Worm (Caenorhabditis elegans) whole organism, L1 larva: Measurements from ENCODE around the gene fil-1.
A peak's percentile ranks its signal among the peaks of the same experiment; 100 is the strongest.

Experiments
- F16B12.6 ChIP-seq: fragments of 150-350 bp; optimal IDR thresholded peaks from 2 replicates; lab custom pipeline; 2014; ENCODE audit warnings: missing biosample characterization, missing genetic modification characterization
- aly-2 ChIP-seq: fragments of 150-350 bp; optimal IDR thresholded peaks from 2 replicates; lab custom pipeline; 2014; ENCODE audit warnings: missing biosample characterization, missing genetic modification characterization
- blmp-1 ChIP-seq: fragments of 150-350 bp; optimal IDR thresholded peaks from 2 replicates; lab custom pipeline; 2014; ENCODE audit warnings: missing biosample characterization, missing genetic modification characterization
- ceh-8 ChIP-seq: fragments of 200-800 bp; sonication (Bioruptor generic); optimal IDR thresholded peaks from 2 replicates; lab custom pipeline; 2018; ENCODE audit warnings: mild to moderate bottlenecking, missing genetic modification characterization, moderate library complexity, missing compliant biosample characterization
- ceh-82 ChIP-seq, 3 experiments: fragments of 150-350 bp in 1 of 3; sonication (generic microtip) in 2 of 3; optimal IDR thresholded peaks; 2 replicates each; lab custom pipeline; 2014 to 2017; ENCODE audit warnings: missing biosample characterization in 3 of 3, missing genetic modification characterization in 3 of 3
- efl-1 ChIP-seq, 4 experiments: fragments of 150-350 bp; optimal IDR thresholded peaks in 3 of 4; peaks in 1 of 4; 1 replicate in 1 of 4; 2 replicates in 3 of 4; lab custom pipeline; 2014; ENCODE audit warnings: missing biosample characterization in 2 of 4, missing genetic modification characterization in 2 of 4, missing genetic modification reagents in 2 of 4
- egl-13 ChIP-seq: sonication (generic microtip); optimal IDR thresholded peaks from 2 replicates; lab custom pipeline; 2016; ENCODE audit warnings: missing genotype, missing genetic modification reagents, missing genetic modification characterization, missing compliant biosample characterization
- elt-3 ChIP-seq, 6 experiments: fragments of 150-350 bp in 1 of 6; sonication (generic microtip); optimal IDR thresholded peaks; 2 replicates each; lab custom pipeline; 2017 to 2018; ENCODE audit warnings: missing biosample characterization in 6 of 6, missing genetic modification characterization in 6 of 6, inconsistent platforms in 1 of 6
- fos-1 ChIP-seq: fragments of 150-350 bp; optimal IDR thresholded peaks from 2 replicates; lab custom pipeline; 2014; ENCODE audit warnings: missing biosample characterization, missing genetic modification characterization
- grh-1 ChIP-seq: fragments of 200-800 bp; sonication (Bioruptor generic); IDR thresholded peaks from 2 replicates; pipeline ENCODE4 v1.3.6; 2022; ENCODE audit warnings: missing genetic modification reagents, missing genetic modification characterization, missing compliant biosample characterization
- isw-1 ChIP-seq: fragments of 200-800 bp; sonication (Bioruptor generic); IDR thresholded peaks from 2 replicates; pipeline ENCODE4 v1.3.6; 2022; ENCODE audit warnings: missing genetic modification characterization, missing compliant biosample characterization
- lin-13 ChIP-seq: fragments of 150-350 bp; optimal IDR thresholded peaks from 2 replicates; lab custom pipeline; 2014; ENCODE audit warnings: missing biosample characterization, missing genetic modification reagents, missing genetic modification characterization
- lin-14 ChIP-seq: fragments of 200-800 bp; sonication (Bioruptor generic); optimal IDR thresholded peaks from 2 replicates; lab custom pipeline; 2018; ENCODE audit warnings: mild to moderate bottlenecking, missing genetic modification characterization, moderate library complexity, missing compliant biosample characterization
- lin-35 ChIP-seq, 2 experiments: fragments of 150-350 bp; optimal IDR thresholded peaks; 2 replicates each; lab custom pipeline; 2014; ENCODE audit warnings: missing biosample characterization in 2 of 2, missing genetic modification characterization in 2 of 2, missing genetic modification reagents in 2 of 2
- lin-39 ChIP-seq: fragments of 150-350 bp; optimal IDR thresholded peaks from 2 replicates; lab custom pipeline; 2014; ENCODE audit warnings: missing biosample characterization, missing genetic modification reagents, missing genetic modification characterization
- lir-3 ChIP-seq: sonication (generic microtip); optimal IDR thresholded peaks from 2 replicates; lab custom pipeline; 2016; ENCODE audit warnings: mild to moderate bottlenecking, missing genetic modification characterization, moderate library complexity, missing compliant biosample characterization; ENCODE audit not compliant: poor library complexity
- lsy-2 ChIP-seq, 2 experiments: fragments of 150-350 bp; optimal IDR thresholded peaks; 2 replicates each; lab custom pipeline; 2014; ENCODE audit warnings: missing biosample characterization in 2 of 2, missing genetic modification characterization in 2 of 2
- mef-2 ChIP-seq: fragments of 150-350 bp; optimal IDR thresholded peaks from 2 replicates; lab custom pipeline; 2014; ENCODE audit warnings: missing biosample characterization, missing genetic modification characterization
- mep-1 ChIP-seq: fragments of 150-350 bp; optimal IDR thresholded peaks from 2 replicates; lab custom pipeline; 2014; ENCODE audit warnings: missing biosample characterization, missing genetic modification characterization
- nhr-12 ChIP-seq: sonication (generic microtip); optimal IDR thresholded peaks from 2 replicates; lab custom pipeline; 2017; ENCODE audit warnings: missing biosample characterization, missing genetic modification characterization
- nhr-20 ChIP-seq: sonication (generic microtip); optimal IDR thresholded peaks from 2 replicates; lab custom pipeline; 2016; ENCODE audit warnings: mild to moderate bottlenecking, missing genetic modification characterization, missing compliant biosample characterization
- nhr-71 ChIP-seq: sonication (generic microtip); optimal IDR thresholded peaks from 2 replicates; lab custom pipeline; 2016; ENCODE audit warnings: mild to moderate bottlenecking, missing genetic modification characterization, moderate library complexity, missing compliant biosample characterization
- nhr-85 ChIP-seq: sonication (generic microtip); peaks from one replicate; lab custom pipeline; 2016; ENCODE audit warnings: missing genetic modification characterization, inconsistent platforms, missing compliant biosample characterization
- nhr-90 ChIP-seq: sonication (generic microtip); optimal IDR thresholded peaks from 2 replicates; lab custom pipeline; 2016; ENCODE audit warnings: mild to moderate bottlenecking, missing genetic modification characterization, missing compliant biosample characterization; ENCODE audit not compliant: poor library complexity
- pqm-1 ChIP-seq: sonication (generic microtip); optimal IDR thresholded peaks from 3 replicates; lab custom pipeline; 2017; ENCODE audit warnings: missing biosample characterization, missing genetic modification characterization
- rnt-1 ChIP-seq: sonication (generic microtip); optimal IDR thresholded peaks from 2 replicates; lab custom pipeline; 2016; ENCODE audit warnings: mild to moderate bottlenecking, missing genetic modification characterization, moderate library complexity, missing compliant biosample characterization
- skn-1 ChIP-seq: fragments of 150-350 bp; optimal IDR thresholded peaks from 2 replicates; lab custom pipeline; 2014; ENCODE audit warnings: missing biosample characterization, missing genetic modification characterization
- snu-23 ChIP-seq: sonication (generic microtip); optimal IDR thresholded peaks from 2 replicates; lab custom pipeline; 2016; ENCODE audit warnings: missing genetic modification characterization, missing compliant biosample characterization
- sox-4 ChIP-seq: sonication (generic microtip); optimal IDR thresholded peaks from 2 replicates; lab custom pipeline; 2016; ENCODE audit warnings: missing genetic modification characterization, missing compliant biosample characterization
- tbx-2 ChIP-seq: sonication (generic microtip); optimal IDR thresholded peaks from 2 replicates; lab custom pipeline; 2016; ENCODE audit warnings: missing genetic modification characterization, missing compliant biosample characterization
- tlp-1 ChIP-seq: fragments of 150-350 bp; optimal IDR thresholded peaks from 2 replicates; lab custom pipeline; 2014; ENCODE audit warnings: missing biosample characterization, missing genetic modification characterization
- zag-1 ChIP-seq: fragments of 150-350 bp; optimal IDR thresholded peaks from 2 replicates; lab custom pipeline; 2014; ENCODE audit warnings: missing biosample characterization, missing genetic modification characterization
- ztf-11 ChIP-seq, 2 experiments: sonication (generic microtip); optimal IDR thresholded peaks; 2 replicates each; lab custom pipeline; 2016 to 2017; ENCODE audit warnings: missing genetic modification characterization in 2 of 2, missing biosample characterization in 1 of 2, missing compliant biosample characterization in 1 of 2
- ztf-4 ChIP-seq: fragments of 150-350 bp; optimal IDR thresholded peaks from 2 replicates; lab custom pipeline; 2014; ENCODE audit warnings: missing biosample characterization, missing genetic modification characterization

Gene fil-1

DNA sequence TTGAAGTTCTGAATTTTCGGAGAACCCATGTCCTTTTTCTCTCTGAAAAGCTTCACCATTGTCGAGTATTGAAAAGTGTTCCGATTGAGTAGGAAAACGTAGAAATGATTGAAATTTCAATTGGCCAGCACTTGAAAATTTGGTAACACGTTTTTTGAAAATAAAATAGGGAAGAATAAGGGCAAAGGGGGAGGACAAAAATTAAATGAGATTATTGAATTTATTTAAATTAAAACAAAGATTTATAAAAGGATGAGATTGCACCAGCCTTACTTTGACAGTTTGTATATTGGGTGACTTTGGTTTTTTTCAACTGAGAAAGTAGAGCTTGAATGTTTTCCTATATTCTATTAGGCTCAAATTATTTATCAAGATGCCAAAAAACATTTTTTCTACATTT, 20.5 kb downstream of the fil-1 start, which contains the start of gene obr-2:
TSS of gene obr-2 (minus strand) at position 101 of the 400 bp plus-strand sequence.
- TF ChIP-seq elt-3 (tag; optimal IDR thresholded peaks at IDR 0.05; lab: Kevin White, UChicago): no peak
- TF ChIP-seq blmp-1 (tag; lab: Kevin White, UChicago): no peak
- TF ChIP-seq zag-1 (tag; lab: Kevin White, UChicago): no peak
- no peak for TF ChIP-seq F16B12.6 (tag; lab: Kevin White, UChicago)
- TF ChIP-seq ztf-11 (tag; optimal IDR thresholded peaks at IDR 0.05; lab: Kevin White, UChicago): no peak

DNA sequence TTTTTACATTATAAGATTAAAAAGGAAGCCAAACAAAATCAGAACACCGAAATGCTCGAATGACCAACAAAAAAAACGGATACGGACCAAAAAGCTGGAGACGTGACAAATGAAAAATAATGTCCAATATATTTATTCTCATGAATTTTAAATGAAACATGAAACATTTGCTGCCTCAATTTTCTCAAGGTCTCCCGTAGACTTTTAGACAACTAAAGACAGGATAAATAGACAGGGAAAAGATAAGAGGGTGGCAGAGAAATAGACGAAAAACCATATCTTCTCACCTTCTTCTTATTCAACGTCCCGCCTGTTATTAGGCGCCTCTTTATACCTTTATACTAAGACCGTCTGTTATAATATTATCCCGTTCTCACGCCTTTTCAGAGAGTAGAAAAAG, 22.2 kb downstream of the fil-1 start:
- TF ChIP-seq sox-4 (tag; lab: Kevin White, UChicago) (no peak), isw-1 (GFP tag; lab: Robert Waterston, UW) (no peak), nhr-20 (tag; lab: Kevin White, UChicago) (no peak), fos-1 (tag; lab: Kevin White, UChicago) (no peak), skn-1 (tag; lab: Kevin White, UChicago) (peak; percentile 7), snu-23 (peak; percentile 33), lin-35 (GFP tag; optimal IDR thresholded peaks at IDR 0.05; lab: Kevin White, UChicago) (peak in 1 of 2 experiments; percentile 1), nhr-90 (tag; lab: Kevin White, UChicago) (peak; percentile 4), blmp-1 (tag; lab: Kevin White, UChicago) (peak; percentile 39), mep-1 (tag; lab: Kevin White, UChicago) (peak; percentile 4), elt-3 (tag; optimal IDR thresholded peaks at IDR 0.05; lab: Kevin White, UChicago) (peak in 1 of 6 experiments; percentile 36), ztf-4 (tag; lab: Kevin White, UChicago) (no peak), aly-2 (no peak), nhr-85 (peak; percentile 54), nhr-71 (tag; lab: Kevin White, UChicago) (peak; percentile 48), lin-14 (GFP tag; lab: Kevin White, UChicago) (peak; percentile 44), rnt-1 (tag; lab: Kevin White, UChicago) (peak; percentile 11), lsy-2 (tag; optimal IDR thresholded peaks at IDR 0.05; lab: Kevin White, UChicago) (peak in 1 of 2 experiments; percentile 11)

DNA sequence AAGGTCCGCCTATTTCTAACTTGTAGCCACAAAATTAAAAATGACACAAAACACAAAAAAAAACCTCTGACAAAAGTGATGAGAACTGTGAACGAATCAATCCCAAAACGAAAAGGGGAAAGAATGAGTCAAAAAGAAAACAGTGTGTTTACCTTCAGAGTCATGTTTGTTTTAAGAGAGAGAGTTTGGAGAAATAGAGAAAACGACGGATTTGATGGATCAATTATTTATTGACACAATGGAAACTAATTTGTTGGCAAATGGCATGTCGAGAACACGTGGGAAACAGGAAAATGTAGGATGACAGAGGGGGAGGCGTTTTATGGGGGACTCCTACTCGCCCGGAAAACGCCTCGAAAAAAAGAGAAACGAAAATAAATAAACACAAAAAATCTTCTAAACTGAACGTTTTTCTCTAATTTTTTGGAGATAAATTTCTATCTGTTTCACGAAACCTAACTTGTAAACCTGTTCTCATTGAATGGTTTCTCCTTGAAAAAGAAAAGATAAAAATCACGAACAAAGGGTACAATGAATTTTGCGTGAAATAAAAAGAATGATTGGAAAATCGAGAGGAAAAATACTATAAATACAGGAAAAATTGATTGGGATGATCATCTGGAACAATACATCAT, 23.3 kb downstream of the fil-1 start:
- TF ChIP-seq ztf-11 (tag; optimal IDR thresholded peaks at IDR 0.05; lab: Kevin White, UChicago) (no peak), grh-1 (GFP tag; lab: Robert Waterston, UW) (0 out of 2 replicates have a peak, but pooled peaks have one; percentile 26), elt-3 (tag; optimal IDR thresholded peaks at IDR 0.05; lab: Kevin White, UChicago) (peak in 1 of 6 experiments; percentile 16), nhr-71 (tag; lab: Kevin White, UChicago) (peak; percentile 2), nhr-85 (peak; percentile 86), tbx-2 (tag; lab: Kevin White, UChicago) (no peak), lin-14 (GFP tag; lab: Kevin White, UChicago) (peak; percentile 60)

DNA sequence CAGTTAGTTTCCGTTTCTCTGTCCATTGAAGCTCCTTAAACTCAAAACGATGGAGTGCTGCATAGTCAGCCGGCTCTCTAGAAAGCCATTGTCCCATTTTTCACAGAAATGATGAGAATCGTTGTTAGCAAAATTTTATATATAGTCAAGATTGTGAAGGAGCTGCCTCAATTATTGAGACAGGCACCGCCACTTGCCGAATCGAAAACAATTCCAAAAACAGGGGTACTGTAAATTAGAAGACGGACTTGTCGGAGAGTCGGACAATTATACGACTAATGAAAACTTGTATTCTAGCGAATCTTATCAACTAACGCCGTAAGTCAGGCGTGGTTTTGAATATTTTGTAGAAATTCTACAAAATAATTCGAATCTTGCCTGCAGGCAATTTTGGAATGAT, 26.6 kb downstream of the fil-1 start, which contains the start of gene F14H8.2:
TSS of gene F14H8.2 (minus strand) at position 101 of the 400 bp plus-strand sequence.
- TF ChIP-seq mef-2 (tag; lab: Kevin White, UChicago) (no peak), efl-1 (optimal IDR thresholded peaks at IDR 0.05; lab: Kevin White, UChicago) (no peak), efl-1 (GFP tag; optimal IDR thresholded peaks at IDR 0.05 in 1 of 2; lab: Kevin White, UChicago) (peak in 1 of 2 experiments; percentile 59), pqm-1 (tag; lab: Kevin White, UChicago) (no peak), ceh-8 (peak; percentile 1), lir-3 (tag; lab: Kevin White, UChicago) (no peak), lin-39 (tag; lab: Kevin White, UChicago) (no peak), ceh-82 (tag; optimal IDR thresholded peaks at IDR 0.05; lab: Kevin White, UChicago) (no peak)

DNA sequence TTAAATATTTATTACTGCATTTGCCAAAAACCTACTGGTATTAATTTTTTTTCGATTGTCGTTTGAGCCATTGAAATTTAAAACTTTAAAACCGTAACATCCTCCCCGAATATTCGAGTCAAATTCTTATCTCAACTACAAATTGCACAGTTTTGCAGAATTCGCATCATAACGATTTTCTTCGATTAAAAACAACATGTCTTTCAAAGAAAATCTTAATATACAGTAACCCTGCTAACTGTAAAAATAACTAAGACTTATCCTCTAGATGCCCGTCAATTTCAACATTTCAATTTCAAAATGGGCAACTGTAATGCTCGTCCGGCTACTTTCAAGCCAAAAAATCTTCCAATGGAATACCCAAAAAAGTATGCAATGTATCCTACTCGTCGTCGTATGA, 27.1 kb downstream of the fil-1 start, which contains the start of gene F14H8.5:
TSS of gene F14H8.5 (plus strand) at position 301 of the 400 bp plus-strand sequence.
- TF ChIP-seq nhr-12 (tag; lab: Kevin White, UChicago) (no peak), lin-35 (GFP tag; optimal IDR thresholded peaks at IDR 0.05; lab: Kevin White, UChicago) (no peak), tlp-1 (tag; lab: Kevin White, UChicago) (no peak), ztf-4 (tag; lab: Kevin White, UChicago) (no peak), lin-13 (no peak), ceh-8 (no peak), egl-13 (tag; lab: Kevin White, UChicago) (no peak)
